Worm (Caenorhabditis elegans) whole organism, young adult: Measurements from ENCODE around the gene Y43F8B.13.

Experiments
- mes-4 ChIP-seq: sonication (generic microtip); optimal IDR thresholded peaks from 2 replicates; lab custom pipeline; 2016; ENCODE audit warnings: missing genotype, missing genetic modification characterization, missing compliant biosample characterization
- unc-130 ChIP-seq: sonication (generic microtip); optimal IDR thresholded peaks from 2 replicates; lab custom pipeline; 2016; ENCODE audit warnings: missing genetic modification reagents, missing genetic modification characterization, missing compliant biosample characterization
- unc-62 ChIP-seq: fragments of 150-350 bp; optimal IDR thresholded peaks from 2 replicates; lab custom pipeline; 2014; ENCODE audit warnings: missing biosample characterization, missing genetic modification reagents, missing genetic modification characterization

DNA sequence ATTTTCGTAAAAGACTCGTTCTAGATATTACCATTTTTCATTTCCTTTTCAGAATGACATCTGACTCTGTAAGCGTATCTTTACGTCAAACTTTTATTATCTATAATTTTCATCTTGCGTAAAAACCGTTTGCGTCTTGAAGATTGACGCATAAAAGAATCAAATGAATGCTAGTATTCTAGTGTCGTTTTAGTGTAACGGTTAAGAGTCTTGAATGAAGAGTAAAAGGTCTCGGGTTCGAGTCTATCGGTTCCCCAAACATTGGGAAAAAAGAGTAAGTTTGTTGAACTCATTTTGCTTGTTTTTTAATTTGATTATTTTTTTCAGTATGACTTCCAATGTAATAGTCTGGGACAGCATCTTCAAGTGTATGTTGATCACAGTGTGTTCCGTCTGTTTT lies 28.8 kb downstream of the Y43F8B.13 start, which contains the start of gene Y43F8B.17:
- no peak for TF ChIP-seq unc-130 (GFP tag; lab: Kevin White, UChicago)
- no peak for TF ChIP-seq mes-4 (tag; lab: Kevin White, UChicago)
- no peak for TF ChIP-seq unc-62 (GFP tag; lab: Kevin White, UChicago)
